Worm (Caenorhabditis elegans): ENCODE data around the gene fbxb-16.

DNA sequence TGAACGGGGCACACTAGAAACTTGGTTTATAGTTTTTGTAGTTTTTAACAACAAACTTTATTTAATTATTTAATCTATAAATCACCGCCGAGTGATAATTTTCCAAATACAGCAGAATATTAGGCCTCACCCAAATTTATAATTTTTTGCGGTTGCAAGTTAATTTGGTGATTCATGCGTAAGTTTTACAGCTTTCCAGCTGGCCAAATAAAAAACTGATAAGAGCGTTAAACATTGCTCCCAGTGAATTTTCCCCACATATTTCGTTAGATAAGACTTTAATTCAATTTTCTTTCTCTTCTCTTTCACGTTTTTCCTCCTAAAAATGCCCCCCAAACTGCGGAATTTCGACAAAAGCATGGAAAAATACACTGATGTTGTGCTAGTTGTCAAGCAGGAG, 50.2 kb downstream of the fbxb-16 start, which contains the start of gene bath-47:
- TF ChIP-seq daf-12 (tag; optimal IDR thresholded peaks at IDR 0.05), result no peak
- no peak for TF ChIP-seq nhr-237 (tag; optimal IDR thresholded peaks at IDR 0.05)
- no peak for TF ChIP-seq R02D3.7 (tag; optimal IDR thresholded peaks at IDR 0.05)
- TF ChIP-seq elt-1 (tag; optimal IDR thresholded peaks at IDR 0.05), result no peak
- peak; percentile 36 for TF ChIP-seq pqm-1 (tag; optimal IDR thresholded peaks at IDR 0.05)
- no peak for TF ChIP-seq nfya-1 (tag; optimal IDR thresholded peaks at IDR 0.05; ENCODE audit: insufficient read depth)
- no peak for TF ChIP-seq ZK546.5 (tag; optimal IDR thresholded peaks at IDR 0.05)
- no peak for TF ChIP-seq elt-3 (tag; optimal IDR thresholded peaks at IDR 0.05)
- no peak for TF ChIP-seq unc-39 (tag; optimal IDR thresholded peaks at IDR 0.05)
- no peak for TF ChIP-seq tbx-2 (tag; optimal IDR thresholded peaks at IDR 0.05)

Data from whole organism, L3 larva.